Worm (Caenorhabditis elegans) whole organism, midembryonic: ENCODE data around the gene F25B4.7.

ENCODE experiments used
- T22C8.4 ChIP-seq: fragments of 200-800 bp; sonication (Bioruptor generic); IDR thresholded peaks from 2 replicates; pipeline ENCODE4 v1.3.6; 2022; ENCODE audit warnings: missing genetic modification characterization, missing compliant biosample characterization
- cog-1 ChIP-seq: sonication (generic microtip); optimal IDR thresholded peaks from 2 replicates; lab custom pipeline; 2016; ENCODE audit warnings: missing genetic modification characterization, missing compliant biosample characterization
- flt-1 ChIP-seq: fragments of 200-800 bp; sonication (Bioruptor generic); IDR thresholded peaks from 2 replicates; pipeline ENCODE4 v1.3.6; 2022; ENCODE audit warnings: missing genetic modification characterization, missing compliant biosample characterization
- med-1 ChIP-seq: sonication (generic microtip); optimal IDR thresholded peaks from 2 replicates; lab custom pipeline; 2017; ENCODE audit warnings: missing genetic modification characterization, mild to moderate bottlenecking, missing compliant biosample characterization, antibody characterized with exemption, missing genetic modification reagents; ENCODE audit not compliant: insufficient read depth
- ref-1 ChIP-seq: fragments of 200-800 bp; sonication (Bioruptor generic); conservative IDR thresholded peaks from 2 replicates; pipeline ENCODE4 v1.3.6; 2022; ENCODE audit warnings: missing genetic modification reagents, missing genetic modification characterization, missing compliant biosample characterization
- ztf-23 ChIP-seq: fragments of 200-800 bp; sonication (Bioruptor generic); IDR thresholded peaks from 2 replicates; pipeline ENCODE4 v1.3.6; 2022; ENCODE audit warnings: missing genetic modification reagents, missing genetic modification characterization, missing compliant biosample characterization

DNA sequence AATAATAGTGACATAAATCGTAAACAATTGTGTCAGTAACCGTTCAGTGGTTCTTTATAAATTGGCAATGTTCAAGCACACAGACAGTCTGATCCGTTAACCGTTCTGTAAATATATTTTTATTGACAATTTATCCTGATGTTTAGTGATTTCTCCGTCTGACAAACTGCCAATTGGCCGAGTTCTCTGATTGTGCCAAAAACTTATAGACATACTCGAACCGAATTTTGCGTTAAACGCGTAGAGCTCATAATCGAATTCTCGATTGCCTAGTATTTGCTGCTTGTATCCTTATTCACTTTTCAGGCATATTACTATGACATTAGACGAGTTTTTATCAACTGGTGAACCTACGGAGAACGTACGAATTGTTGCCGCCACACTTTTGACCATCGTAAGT is 42.9 kb downstream of the F25B4.7 start, which contains the start of gene srx-117:
- TF ChIP-seq ref-1 (GFP tag; lab: Robert Waterston, UW) (no peak), med-1 (no peak), flt-1 (GFP tag; lab: Robert Waterston, UW) (no peak), cog-1 (tag; lab: Kevin White, UChicago) (no peak), ztf-23 (GFP tag; lab: Robert Waterston, UW) (no peak), T22C8.4 (no peak)
